In genomic region chrX:19730844-19731243, dm6 we compare ENCODE assay signal across 2 fruit fly cellular contexts.
TF ChIP-seq lines count a peak whose summit lies in the region.

Gene AP-1-2beta, plus strand, starts transcription at chrX:19731004.

- TF ChIP-seq CTCF in whole organism, embryonic (GFP tag; optimal IDR thresholded peaks at IDR 0.05; lab: Kevin White, UChicago) = no peak

TF ChIP-seq in whole organism, adult, 20 proteins besides CTCF, POLR2A, EP300 and RAD21:
- TF ChIP-seq Mnt (GFP tag; optimal IDR thresholded peaks at IDR 0.05; lab: Kevin White, UChicago) (peak; percentile 7), bab1 (GFP tag; optimal IDR thresholded peaks at IDR 0.05; lab: Kevin White, UChicago) (no peak), kay (GFP tag; lab: Kevin White, UChicago; ENCODE audit: borderline replicate concordance) (no peak), pad (GFP tag; optimal IDR thresholded peaks at IDR 0.05; lab: Kevin White, UChicago) (no peak)

TF ChIP-seq in whole organism, embryonic, 481 proteins besides CTCF, POLR2A, EP300 and RAD21 (continues in another document):
- TF ChIP-seq CG7357 (GFP tag; IDR thresholded peaks at IDR 0.05; lab: Robert Waterston, UW) = no peak
- TF ChIP-seq CG30020 (tag; optimal IDR thresholded peaks at IDR 0.05; lab: Kevin White, UChicago) = peak; percentile 28
- no peak for TF ChIP-seq CG18764 (GFP tag; optimal IDR thresholded peaks at IDR 0.05; lab: Kevin White, UChicago)
- no peak for TF ChIP-seq CG15011 (GFP tag; optimal IDR thresholded peaks at IDR 0.05; lab: Kevin White, UChicago)
- no peak for TF ChIP-seq fd3F (GFP tag; optimal IDR thresholded peaks at IDR 0.05; lab: Kevin White, UChicago)
- no peak for TF ChIP-seq al (GFP tag; IDR thresholded peaks at IDR 0.05; lab: Robert Waterston, UW)
- no peak for TF ChIP-seq CG17612 (GFP tag; IDR thresholded peaks at IDR 0.05; lab: Robert Waterston, UW)
- no peak for TF ChIP-seq CG10565 (GFP tag; optimal IDR thresholded peaks at IDR 0.05; lab: Kevin White, UChicago)
- TF ChIP-seq CG11085 (GFP tag; IDR thresholded peaks at IDR 0.05; lab: Robert Waterston, UW) = no peak
- no peak for TF ChIP-seq GATAe (GFP tag; conservative IDR thresholded peaks at IDR 0.05; lab: Robert Waterston, UW)
- no peak for TF ChIP-seq Ets65A (GFP tag; lab: Kevin White, UChicago)
- no peak for TF ChIP-seq danr (GFP tag; IDR thresholded peaks at IDR 0.05; lab: Robert Waterston, UW)
- no peak for TF ChIP-seq CG11723 (GFP tag; optimal IDR thresholded peaks at IDR 0.05; lab: Kevin White, UChicago)
- no peak for TF ChIP-seq CG10431 (GFP tag; optimal IDR thresholded peaks at IDR 0.05; lab: Kevin White, UChicago)
- TF ChIP-seq ftz-f1 (GFP tag; optimal IDR thresholded peaks at IDR 0.05; lab: Kevin White, UChicago) = no peak
- no peak for TF ChIP-seq CG15696 (tag; optimal IDR thresholded peaks at IDR 0.05; lab: Kevin White, UChicago)
- peak; percentile 69 for TF ChIP-seq Dref (GFP tag; IDR thresholded peaks at IDR 0.05; lab: Robert Waterston, UW)
- no peak for TF ChIP-seq ewg (GFP tag; optimal IDR thresholded peaks at IDR 0.05; lab: Kevin White, UChicago)
- no peak for TF ChIP-seq CG4328 (GFP tag; optimal IDR thresholded peaks at IDR 0.05; lab: Kevin White, UChicago)
- TF ChIP-seq Bgb (GFP tag; IDR thresholded peaks at IDR 0.05; lab: Robert Waterston, UW; ENCODE audit: partially characterized antibody) = no peak
- no peak for TF ChIP-seq cato (GFP tag; optimal IDR thresholded peaks at IDR 0.05; lab: Kevin White, UChicago; ENCODE audit: borderline replicate concordance)
- peak; percentile 45; the same call in 2 of the 3 replicates for TF ChIP-seq CG16813 (GFP tag; IDR thresholded peaks at IDR 0.05; lab: Robert Waterston, UW; ENCODE audit: partially characterized antibody)
- TF ChIP-seq Dp (GFP tag; optimal IDR thresholded peaks at IDR 0.05; lab: Kevin White, UChicago) = peak; percentile 68
- no peak for TF ChIP-seq CG10543 (GFP tag; optimal IDR thresholded peaks at IDR 0.05; lab: Kevin White, UChicago)
- TF ChIP-seq CG10274 (GFP tag; optimal IDR thresholded peaks at IDR 0.05; lab: Kevin White, UChicago) = no peak
- TF ChIP-seq ci (GFP tag; IDR thresholded peaks at IDR 0.05; lab: Robert Waterston, UW) = no peak
- peak; percentile 72; the same call in 2 of the 3 replicates for TF ChIP-seq CG6791 (GFP tag; IDR thresholded peaks at IDR 0.05; lab: Robert Waterston, UW; ENCODE audit: partially characterized antibody)
- no peak for TF ChIP-seq Hr78 (GFP tag; optimal IDR thresholded peaks at IDR 0.05; lab: Kevin White, UChicago)
- TF ChIP-seq Lhr (GFP tag; optimal IDR thresholded peaks at IDR 0.05; lab: Kevin White, UChicago) = peak; percentile 11
- no peak for TF ChIP-seq Dfd (GFP tag; optimal IDR thresholded peaks at IDR 0.05; lab: Kevin White, UChicago)
- TF ChIP-seq CG12155 (GFP tag; optimal IDR thresholded peaks at IDR 0.05; lab: Kevin White, UChicago) = no peak
- TF ChIP-seq CG2120 (GFP tag; optimal IDR thresholded peaks at IDR 0.05; lab: Kevin White, UChicago) = no peak
- TF ChIP-seq en (GFP tag; optimal IDR thresholded peaks at IDR 0.05; lab: Kevin White, UChicago) = no peak
- TF ChIP-seq Vsx1 (GFP tag; optimal IDR thresholded peaks at IDR 0.05; lab: Kevin White, UChicago) = no peak
- TF ChIP-seq CG17359 (tag; optimal IDR thresholded peaks at IDR 0.05; lab: Kevin White, UChicago) = no peak
- no peak for TF ChIP-seq CG7372 (GFP tag; IDR thresholded peaks at IDR 0.05; lab: Robert Waterston, UW)
- no peak for TF ChIP-seq CG4820 (GFP tag; optimal IDR thresholded peaks at IDR 0.05; lab: Kevin White, UChicago)
- TF ChIP-seq zf30C (GFP tag; optimal IDR thresholded peaks at IDR 0.05; lab: Kevin White, UChicago) = no peak
- TF ChIP-seq pzg (GFP tag; optimal IDR thresholded peaks at IDR 0.05; lab: Kevin White, UChicago) = peak; percentile 55
- TF ChIP-seq Mes4 (GFP tag; optimal IDR thresholded peaks at IDR 0.05; lab: Kevin White, UChicago) = no peak
- TF ChIP-seq CG10366 (GFP tag; IDR thresholded peaks at IDR 0.05; lab: Robert Waterston, UW) = no peak
- TF ChIP-seq inv (GFP tag; IDR thresholded peaks at IDR 0.05; lab: Robert Waterston, UW; ENCODE audit: partially characterized antibody) = no peak
- TF ChIP-seq CG9932 (GFP tag; IDR thresholded peaks at IDR 0.05; lab: Robert Waterston, UW) = no peak
- TF ChIP-seq CG2116 (GFP tag; optimal IDR thresholded peaks at IDR 0.05; lab: Kevin White, UChicago) = peak; percentile 64
- TF ChIP-seq D19A (tag; optimal IDR thresholded peaks at IDR 0.05; lab: Kevin White, UChicago) = no peak
- TF ChIP-seq nmo (GFP tag; optimal IDR thresholded peaks at IDR 0.05; lab: Kevin White, UChicago) = peak; percentile 8
- TF ChIP-seq CG33557 (GFP tag; optimal IDR thresholded peaks at IDR 0.05; lab: Kevin White, UChicago) = no peak
- TF ChIP-seq wek (GFP tag; optimal IDR thresholded peaks at IDR 0.05; lab: Kevin White, UChicago) = no peak
- peak; percentile 9 for TF ChIP-seq CG10267 (tag; optimal IDR thresholded peaks at IDR 0.05; lab: Kevin White, UChicago)
- TF ChIP-seq Sry-δ (GFP tag; optimal IDR thresholded peaks at IDR 0.05; lab: Kevin White, UChicago) = peak; percentile 52
- TF ChIP-seq CG9797 (GFP tag; optimal IDR thresholded peaks at IDR 0.05; lab: Kevin White, UChicago) = peak; percentile 75
- TF ChIP-seq CG12219 (GFP tag; optimal IDR thresholded peaks at IDR 0.05; lab: Kevin White, UChicago) = no peak
- TF ChIP-seq Hr51 (GFP tag; optimal IDR thresholded peaks at IDR 0.05; lab: Kevin White, UChicago) = no peak
- TF ChIP-seq Tbp (GFP tag; optimal IDR thresholded peaks at IDR 0.05; lab: Kevin White, UChicago) = no peak
- TF ChIP-seq CG4854 (GFP tag; optimal IDR thresholded peaks at IDR 0.05; lab: Kevin White, UChicago) = no peak
- TF ChIP-seq Scr (GFP tag; IDR thresholded peaks at IDR 0.05; lab: Robert Waterston, UW; ENCODE audit: partially characterized antibody) = peak; percentile 38
- TF ChIP-seq ATbp (GFP tag; optimal IDR thresholded peaks at IDR 0.05; lab: Kevin White, UChicago) = no peak
- no peak for TF ChIP-seq CG3838 (GFP tag; optimal IDR thresholded peaks at IDR 0.05; lab: Kevin White, UChicago)
- no peak for TF ChIP-seq Opbp (GFP tag; IDR thresholded peaks at IDR 0.05; lab: Robert Waterston, UW; ENCODE audit: partially characterized antibody)
- TF ChIP-seq CG7963 (GFP tag; IDR thresholded peaks at IDR 0.05; lab: Robert Waterston, UW; ENCODE audit: partially characterized antibody) = 0 out of 3 replicates have a peak, but pooled peaks have one; percentile 30
- peak; percentile 17 for TF ChIP-seq cg (GFP tag; optimal IDR thresholded peaks at IDR 0.05; lab: Kevin White, UChicago)
- no peak for TF ChIP-seq CG17912 (GFP tag; optimal IDR thresholded peaks at IDR 0.05; lab: Kevin White, UChicago)
- no peak for TF ChIP-seq CG12299 (tag; optimal IDR thresholded peaks at IDR 0.05; lab: Kevin White, UChicago)
- no peak for TF ChIP-seq CoRest (tag; optimal IDR thresholded peaks at IDR 0.05; lab: Kevin White, UChicago)
- TF ChIP-seq CHES-1-like (GFP tag; optimal IDR thresholded peaks at IDR 0.05; lab: Kevin White, UChicago) = no peak
- no peak for TF ChIP-seq grn (GFP tag; optimal IDR thresholded peaks at IDR 0.05; lab: Kevin White, UChicago)
- TF ChIP-seq CG1832 (GFP tag; optimal IDR thresholded peaks at IDR 0.05; lab: Kevin White, UChicago) = no peak
- peak; percentile 9 for TF ChIP-seq CG15514 (GFP tag; optimal IDR thresholded peaks at IDR 0.05; lab: Kevin White, UChicago)
- TF ChIP-seq Hmr (GFP tag; optimal IDR thresholded peaks at IDR 0.05; lab: Kevin White, UChicago) = no peak
- no peak for TF ChIP-seq bab2 (GFP tag; optimal IDR thresholded peaks at IDR 0.05; lab: Kevin White, UChicago)
- no peak for TF ChIP-seq CG2889 (GFP tag; IDR thresholded peaks at IDR 0.05; lab: Robert Waterston, UW)
- TF ChIP-seq Dll (GFP tag; IDR thresholded peaks at IDR 0.05; lab: Robert Waterston, UW; ENCODE audit: partially characterized antibody) = 0 out of 4 replicates have a peak, but pooled peaks have one; percentile 48
- no peak for TF ChIP-seq p53 (GFP tag; optimal IDR thresholded peaks at IDR 0.05; lab: Kevin White, UChicago)
- no peak for TF ChIP-seq CG33213 (GFP tag; optimal IDR thresholded peaks at IDR 0.05; lab: Kevin White, UChicago)
- TF ChIP-seq ato (GFP tag; IDR thresholded peaks at IDR 0.05; lab: Robert Waterston, UW; ENCODE audit: partially characterized antibody) = 0 out of 2 replicates have a peak, but pooled peaks have one; percentile 47
- TF ChIP-seq CG8944 (GFP tag; optimal IDR thresholded peaks at IDR 0.05; lab: Kevin White, UChicago) = no peak
- TF ChIP-seq Taf1 (GFP tag; IDR thresholded peaks at IDR 0.05; lab: Robert Waterston, UW) = no peak
- no peak for TF ChIP-seq ab (GFP tag; optimal IDR thresholded peaks at IDR 0.05; lab: Kevin White, UChicago)
- TF ChIP-seq CG34224 (GFP tag; IDR thresholded peaks at IDR 0.05; lab: Robert Waterston, UW; ENCODE audit: partially characterized antibody) = peak; percentile 26; the same call in 1 of the 3 replicates
- no peak for TF ChIP-seq hkb (optimal IDR thresholded peaks at IDR 0.05; lab: Kevin White, UChicago)
- no peak for TF ChIP-seq hkb (GFP tag; IDR thresholded peaks at IDR 0.05; lab: Robert Waterston, UW)
- peak; percentile 44; the same call in 1 of the 2 replicates for TF ChIP-seq MBD-R2 (GFP tag; IDR thresholded peaks at IDR 0.05; lab: Robert Waterston, UW)
- TF ChIP-seq D19B (GFP tag; optimal IDR thresholded peaks at IDR 0.05; lab: Kevin White, UChicago) = no peak
- TF ChIP-seq psq (GFP tag; optimal IDR thresholded peaks at IDR 0.05; lab: Kevin White, UChicago) = no peak
- no peak for TF ChIP-seq CG9876 (GFP tag; optimal IDR thresholded peaks at IDR 0.05; lab: Kevin White, UChicago)
- TF ChIP-seq pros (GFP tag; optimal IDR thresholded peaks at IDR 0.05; lab: Kevin White, UChicago) = no peak
- no peak for TF ChIP-seq slou (GFP tag; optimal IDR thresholded peaks at IDR 0.05; lab: Kevin White, UChicago)
- no peak for TF ChIP-seq eyg (GFP tag; optimal IDR thresholded peaks at IDR 0.05; lab: Kevin White, UChicago)
